Worm (Caenorhabditis elegans) whole organism, mixed stage, embryonic: ENCODE data around the gene sdc-3.

Source experiments
- M03D4.4 ChIP-seq: sonication (generic microtip); optimal IDR thresholded peaks from 2 replicates; lab custom pipeline; 2017; ENCODE audit warnings: mild to moderate bottlenecking, missing genetic modification characterization, missing compliant biosample characterization
- bed-3 ChIP-seq: fragments of 200-800 bp; sonication (Bioruptor generic); optimal IDR thresholded peaks from 3 replicates; lab custom pipeline; 2018; ENCODE audit warnings: mild to moderate bottlenecking, missing genetic modification characterization, moderate library complexity, missing compliant biosample characterization
- blmp-1 ChIP-seq: fragments of 150-350 bp; optimal IDR thresholded peaks from 2 replicates; lab custom pipeline; 2014; ENCODE audit warnings: missing biosample characterization, missing genetic modification characterization
- ceh-39 ChIP-seq: fragments of 150-350 bp; optimal IDR thresholded peaks from 2 replicates; lab custom pipeline; 2014; ENCODE audit warnings: missing biosample characterization, missing genetic modification characterization
- ceh-43 ChIP-seq: fragments of 200-800 bp; sonication (Bioruptor generic); optimal IDR thresholded peaks from 2 replicates; lab custom pipeline; 2018; ENCODE audit warnings: mild to moderate bottlenecking, missing genetic modification characterization, moderate library complexity, missing compliant biosample characterization
- ceh-83 ChIP-seq: fragments of 200-800 bp; sonication (Bioruptor generic); optimal IDR thresholded peaks from 2 replicates; lab custom pipeline; 2018; ENCODE audit warnings: mild to moderate bottlenecking, missing genetic modification characterization, missing compliant biosample characterization
- ces-1 ChIP-seq: fragments of 150-350 bp; optimal IDR thresholded peaks from 2 replicates; lab custom pipeline; 2014; ENCODE audit warnings: missing biosample characterization, missing genetic modification reagents, missing genetic modification characterization
- cnd-1 ChIP-seq: fragments of 200-800 bp; sonication (Bioruptor generic); optimal IDR thresholded peaks from 2 replicates; lab custom pipeline; 2018; ENCODE audit warnings: mild to moderate bottlenecking, missing genetic modification characterization, missing compliant biosample characterization
- drap-1 ChIP-seq: fragments of 200-800 bp; sonication (Bioruptor generic); optimal IDR thresholded peaks from 3 replicates; lab custom pipeline; 2018; ENCODE audit warnings: mild to moderate bottlenecking, missing genetic modification characterization, missing compliant biosample characterization
- elt-1 ChIP-seq: sonication (generic microtip); optimal IDR thresholded peaks from 2 replicates; lab custom pipeline; 2017; ENCODE audit warnings: missing genetic modification characterization, mild to moderate bottlenecking, missing compliant biosample characterization, antibody characterized with exemption, moderate library complexity, borderline replicate concordance; ENCODE audit not compliant: insufficient read depth
- elt-3 ChIP-seq: fragments of 150-350 bp; optimal IDR thresholded peaks from 2 replicates; lab custom pipeline; 2014; ENCODE audit warnings: missing biosample characterization, missing genetic modification characterization
- ham-2 ChIP-seq: fragments of 200-800 bp; sonication (Bioruptor generic); optimal IDR thresholded peaks from 2 replicates; lab custom pipeline; 2018; ENCODE audit warnings: mild to moderate bottlenecking, missing genetic modification characterization, missing compliant biosample characterization
- hlh-1 ChIP-seq: fragments of 150-350 bp; optimal IDR thresholded peaks from 2 replicates; lab custom pipeline; 2014; ENCODE audit warnings: missing biosample characterization, missing genetic modification reagents, missing genetic modification characterization
- lin-13 ChIP-seq: fragments of 150-350 bp; optimal IDR thresholded peaks from 2 replicates; lab custom pipeline; 2014; ENCODE audit warnings: missing biosample characterization, missing genetic modification characterization
- lin-32 ChIP-seq: fragments of 200-800 bp; sonication (Bioruptor generic); optimal IDR thresholded peaks from 2 replicates; lab custom pipeline; 2018; ENCODE audit warnings: mild to moderate bottlenecking, missing genetic modification characterization, missing compliant biosample characterization
- lsy-2 ChIP-seq: fragments of 150-350 bp; optimal IDR thresholded peaks from 2 replicates; lab custom pipeline; 2014; ENCODE audit warnings: missing biosample characterization, missing genetic modification characterization
- mab-5 ChIP-seq: fragments of 150-350 bp; optimal IDR thresholded peaks from 2 replicates; lab custom pipeline; 2014; ENCODE audit warnings: missing biosample characterization, missing genetic modification characterization
- mep-1 ChIP-seq: fragments of 150-350 bp; optimal IDR thresholded peaks from 2 replicates; lab custom pipeline; 2017; ENCODE audit warnings: missing biosample characterization, missing genetic modification reagents, missing genetic modification characterization, inconsistent platforms
- mls-2 ChIP-seq: sonication (generic microtip); optimal IDR thresholded peaks from 2 replicates; lab custom pipeline; 2016; ENCODE audit warnings: mild to moderate bottlenecking, missing genetic modification characterization, moderate library complexity, missing compliant biosample characterization
- nhr-12 ChIP-seq: fragments of 150-350 bp; optimal IDR thresholded peaks from 2 replicates; lab custom pipeline; 2014; ENCODE audit warnings: missing biosample characterization, missing genetic modification characterization
- nhr-2 ChIP-seq: fragments of 150-350 bp; optimal IDR thresholded peaks from 2 replicates; lab custom pipeline; 2014; ENCODE audit warnings: missing biosample characterization, missing genetic modification characterization
- nhr-76 ChIP-seq: sonication (generic microtip); optimal IDR thresholded peaks from 2 replicates; lab custom pipeline; 2017; ENCODE audit warnings: missing biosample characterization, missing genetic modification characterization
- pha-4 ChIP-seq: fragments of 150-350 bp; optimal IDR thresholded peaks from 2 replicates; lab custom pipeline; 2018; ENCODE audit warnings: missing biosample characterization, missing genetic modification reagents, missing genetic modification characterization
- snpc-4 ChIP-seq: fragments of 150-350 bp; optimal IDR thresholded peaks from 2 replicates; lab custom pipeline; 2014; ENCODE audit warnings: missing biosample characterization, missing genetic modification characterization
- sptf-1 ChIP-seq: sonication (generic microtip); optimal IDR thresholded peaks from 2 replicates; lab custom pipeline; 2017; ENCODE audit warnings: mild to moderate bottlenecking, missing genetic modification characterization, moderate library complexity, missing compliant biosample characterization
- unc-120 ChIP-seq: sonication (generic microtip); optimal IDR thresholded peaks from 2 replicates; lab custom pipeline; 2017; ENCODE audit warnings: missing genetic modification characterization, missing compliant biosample characterization; ENCODE audit not compliant: poor library complexity, severe bottlenecking
- unc-39 ChIP-seq: fragments of 150-350 bp; optimal IDR thresholded peaks from 2 replicates; lab custom pipeline; 2014; ENCODE audit warnings: missing biosample characterization, missing genetic modification characterization
- unc-62 ChIP-seq: fragments of 150-350 bp; optimal IDR thresholded peaks from 2 replicates; lab custom pipeline; 2014; ENCODE audit warnings: missing biosample characterization, missing genetic modification reagents, missing genetic modification characterization
- zip-8 ChIP-seq: fragments of 150-350 bp; optimal IDR thresholded peaks from 2 replicates; lab custom pipeline; 2014; ENCODE audit warnings: missing biosample characterization, missing genetic modification characterization
- ztf-11 ChIP-seq: fragments of 150-350 bp; optimal IDR thresholded peaks from 2 replicates; lab custom pipeline; 2014; ENCODE audit warnings: missing biosample characterization, missing genetic modification characterization

The sdc-3 gene

ce11 chrV:15020732-15021131 is 27.3 kb downstream of the sdc-3 start, which contains the start of gene F14H8.5:
Gene F14H8.5, plus strand, starts transcription at chrV:15021032.
- TF ChIP-seq cnd-1 (tag; lab: Kevin White, UChicago) (no peak), sptf-1 (tag; lab: Kevin White, UChicago) (no peak), mep-1 (tag; lab: Kevin White, UChicago) (no peak), lsy-2 (no peak), ceh-39 (tag; lab: Kevin White, UChicago) (no peak), zip-8 (tag; lab: Kevin White, UChicago) (no peak), nhr-2 (tag; lab: Kevin White, UChicago) (no peak), bed-3 (no peak), pha-4 (tag; lab: Kevin White, UChicago) (no peak), unc-39 (tag; lab: Kevin White, UChicago) (no peak), ces-1 (GFP tag; lab: Kevin White, UChicago) (no peak), ceh-43 (GFP tag; lab: Kevin White, UChicago) (no peak), ztf-11 (tag; lab: Kevin White, UChicago) (no peak), M03D4.4 (tag; lab: Kevin White, UChicago) (no peak), elt-1 (tag; lab: Kevin White, UChicago) (no peak), ham-2 (no peak), unc-62 (no peak), nhr-12 (tag; lab: Kevin White, UChicago) (no peak), nhr-76 (tag; lab: Kevin White, UChicago) (no peak), mab-5 (tag; lab: Kevin White, UChicago) (no peak)

ce11 chrV:15020229-15020628 is 27.8 kb downstream of the sdc-3 start, which contains the start of gene F14H8.2:
Gene F14H8.2, minus strand, starts transcription at chrV:15020329.
- TF ChIP-seq lin-13 (tag; lab: Kevin White, UChicago), result no peak
- no peak for TF ChIP-seq M03D4.4 (tag; lab: Kevin White, UChicago)
- no peak for TF ChIP-seq zip-8 (tag; lab: Kevin White, UChicago)
- TF ChIP-seq ceh-83 (GFP tag; lab: Kevin White, UChicago), result no peak
- TF ChIP-seq ztf-11 (tag; lab: Kevin White, UChicago), result no peak
- TF ChIP-seq blmp-1 (tag; lab: Kevin White, UChicago), result no peak
- TF ChIP-seq hlh-1 (tag; lab: Kevin White, UChicago), result no peak
- TF ChIP-seq ces-1 (GFP tag; lab: Kevin White, UChicago), result no peak
- TF ChIP-seq drap-1 (GFP tag; lab: Kevin White, UChicago), result no peak

ce11 chrV:15016795-15017429 is 31.1 kb downstream of the sdc-3 start:
- no peak for TF ChIP-seq cnd-1 (tag; lab: Kevin White, UChicago)
- TF ChIP-seq snpc-4 (tag; lab: Kevin White, UChicago), result no peak
- no peak for TF ChIP-seq lin-32 (GFP tag; lab: Kevin White, UChicago)
- no peak for TF ChIP-seq mep-1 (tag; lab: Kevin White, UChicago)
- TF ChIP-seq bed-3, result no peak
- no peak for TF ChIP-seq elt-3 (tag; lab: Kevin White, UChicago)
- TF ChIP-seq unc-62, result no peak
- TF ChIP-seq ceh-83 (GFP tag; lab: Kevin White, UChicago), result no peak
- no peak for TF ChIP-seq hlh-1 (tag; lab: Kevin White, UChicago)

ce11 chrV:15015799-15016198 is 32.2 kb downstream of the sdc-3 start:
- TF ChIP-seq mep-1 (tag; lab: Kevin White, UChicago) (no peak), unc-120 (tag; lab: Kevin White, UChicago) (peak; percentile 6), pha-4 (tag; lab: Kevin White, UChicago) (no peak)
- TF ChIP-seq, all 35 proteins: peak for 1

- TF ChIP-seq ceh-83 (GFP tag; lab: Kevin White, UChicago), result no peak
- TF ChIP-seq lin-13 (tag; lab: Kevin White, UChicago), result no peak
- TF ChIP-seq elt-3 (tag; lab: Kevin White, UChicago), result no peak
- TF ChIP-seq pha-4 (tag; lab: Kevin White, UChicago), result no peak
- no peak for TF ChIP-seq ztf-11 (tag; lab: Kevin White, UChicago)
- TF ChIP-seq mab-5 (tag; lab: Kevin White, UChicago), result no peak
- no peak for TF ChIP-seq bed-3
- TF ChIP-seq ces-1 (GFP tag; lab: Kevin White, UChicago), result no peak
- no peak for TF ChIP-seq mls-2
- TF ChIP-seq unc-120 (tag; lab: Kevin White, UChicago), result no peak
- TF ChIP-seq ceh-43 (GFP tag; lab: Kevin White, UChicago), result no peak
These were observed 33.8 kb downstream of the sdc-3 start, which contains the start of gene obr-2 for ce11 chrV:15014164-15014563. Gene obr-2, minus strand, starts transcription at chrV:15014264.
